Worm (Caenorhabditis elegans) whole organism, late embryonic: ENCODE results near the gene col-114.

Experiments used
- C08G9.2 ChIP-seq: sonication (generic microtip); optimal IDR thresholded peaks from 2 replicates; lab custom pipeline; 2016; ENCODE audit warnings: mild to moderate bottlenecking, missing genetic modification characterization, moderate library complexity, missing compliant biosample characterization
- ceh-9 ChIP-seq: sonication (generic microtip); optimal IDR thresholded peaks from 2 replicates; lab custom pipeline; 2016; ENCODE audit warnings: mild to moderate bottlenecking, missing genetic modification characterization, inconsistent platforms, missing compliant biosample characterization
- lin-11 ChIP-seq: fragments of 200-800 bp; sonication (Bioruptor generic); optimal IDR thresholded peaks from 2 replicates; lab custom pipeline; 2018; ENCODE audit warnings: mild to moderate bottlenecking, missing genetic modification characterization, missing compliant biosample characterization
- madf-2 ChIP-seq: sonication (generic microtip); optimal IDR thresholded peaks from 2 replicates; lab custom pipeline; 2017; ENCODE audit warnings: missing genetic modification characterization, missing compliant biosample characterization
- sdc-2 ChIP-seq: sonication (generic microtip); optimal IDR thresholded peaks from 2 replicates; lab custom pipeline; 2016; ENCODE audit warnings: missing genotype, missing genetic modification characterization, missing compliant biosample characterization
- unc-55 ChIP-seq: sonication (generic microtip); optimal IDR thresholded peaks from 2 replicates; lab custom pipeline; 2017; ENCODE audit warnings: missing biosample characterization, missing genetic modification reagents, missing genetic modification characterization
- unc-86 ChIP-seq: sonication (generic microtip); optimal IDR thresholded peaks from 2 replicates; lab custom pipeline; 2016; ENCODE audit warnings: missing genetic modification characterization, missing compliant biosample characterization

- TF ChIP-seq madf-2 (no peak), C08G9.2 (no peak), unc-55 (no peak), unc-86 (tag; lab: Kevin White, UChicago) (no peak), ceh-9 (tag; lab: Kevin White, UChicago) (no peak), lin-11 (no peak), sdc-2 (no peak)
Measured at ce11 chrIV:7236248-7236772, 10.1 kb downstream of the col-114 start.
